Worm (Caenorhabditis elegans): ENCODE data around the gene fut-4.

ce11 chrII:2864229-2864628, 41.9 kb upstream of the fut-4 start, which contains the start of gene Y110A2AL.5:
- TF ChIP-seq ama-1 (optimal IDR thresholded peaks at IDR 0.05) (no peak), nhr-11 (tag; optimal IDR thresholded peaks at IDR 0.05) (no peak), fkh-10 (GFP tag; optimal IDR thresholded peaks at IDR 0.05) (no peak), fos-1 (tag; optimal IDR thresholded peaks at IDR 0.05) (no peak), dve-1 (tag; optimal IDR thresholded peaks at IDR 0.05; ENCODE audit: insufficient read depth) (no peak), ceh-82 (tag; optimal IDR thresholded peaks at IDR 0.05) (no peak), mep-1 (tag; optimal IDR thresholded peaks at IDR 0.05) (no peak), nhr-10 (tag; optimal IDR thresholded peaks at IDR 0.05) (no peak), nhr-102 (tag; optimal IDR thresholded peaks at IDR 0.05) (no peak), ztf-11 (tag; optimal IDR thresholded peaks at IDR 0.05) (no peak), sdz-12 (GFP tag; optimal IDR thresholded peaks at IDR 0.05) (no peak), unc-62 (GFP tag; optimal IDR thresholded peaks at IDR 0.05 in 1 of 2) (no peak), unc-62 (tag; optimal IDR thresholded peaks at IDR 0.05) (no peak), jun-1 (tag; optimal IDR thresholded peaks at IDR 0.05) (no peak)
